Worm (Caenorhabditis elegans): ENCODE measurements around the gene idpb-3.

DNA sequence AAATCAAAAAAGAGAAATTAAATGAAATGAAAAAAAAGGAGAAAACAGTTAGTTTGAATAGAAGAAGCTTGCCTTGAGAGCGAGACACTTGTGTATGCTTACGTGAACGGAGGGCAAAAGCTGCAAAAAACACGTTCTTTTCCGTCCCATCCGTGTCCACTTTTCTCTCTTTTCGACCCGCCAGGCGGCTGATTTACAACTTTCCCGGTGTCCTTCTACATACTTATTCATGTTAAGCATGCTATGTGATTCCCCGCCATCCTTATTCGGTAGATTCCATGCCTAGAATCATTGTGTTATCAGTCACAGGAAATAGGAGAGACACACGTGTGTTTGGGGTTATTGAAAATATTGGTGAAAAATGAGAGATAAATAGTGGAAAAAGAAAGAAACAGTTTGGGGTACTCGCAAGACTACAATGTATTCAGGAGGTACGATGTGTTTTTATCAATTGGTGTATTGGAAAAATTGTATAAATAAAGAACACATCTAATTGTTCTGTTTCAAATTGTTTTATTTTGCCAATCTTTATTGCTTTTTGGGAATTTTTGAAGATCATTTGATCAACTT is 40.4 kb upstream of the idpb-3 start, which contains the start of gene nas-29:
- TF ChIP-seq unc-130 (GFP tag; optimal IDR thresholded peaks at IDR 0.05) (no peak), lin-26 (GFP tag; IDR thresholded peaks at IDR 0.05) (no peak), efl-1 (GFP tag; optimal IDR thresholded peaks at IDR 0.05) (no peak)
